Worm (Caenorhabditis elegans) whole organism, mixed stage, embryonic: Measurements from ENCODE around the gene F53F8.3.

ENCODE experiments used
- ceh-43 ChIP-seq: fragments of 200-800 bp; sonication (Bioruptor generic); optimal IDR thresholded peaks from 2 replicates; lab custom pipeline; 2018; ENCODE audit warnings: mild to moderate bottlenecking, missing genetic modification characterization, moderate library complexity, missing compliant biosample characterization
- ceh-83 ChIP-seq: fragments of 200-800 bp; sonication (Bioruptor generic); optimal IDR thresholded peaks from 2 replicates; lab custom pipeline; 2018; ENCODE audit warnings: mild to moderate bottlenecking, missing genetic modification characterization, missing compliant biosample characterization
- ces-1 ChIP-seq: fragments of 150-350 bp; optimal IDR thresholded peaks from 2 replicates; lab custom pipeline; 2014; ENCODE audit warnings: missing biosample characterization, missing genetic modification reagents, missing genetic modification characterization
- cnd-1 ChIP-seq: fragments of 200-800 bp; sonication (Bioruptor generic); optimal IDR thresholded peaks from 2 replicates; lab custom pipeline; 2018; ENCODE audit warnings: mild to moderate bottlenecking, missing genetic modification characterization, missing compliant biosample characterization
- elt-3 ChIP-seq: fragments of 150-350 bp; optimal IDR thresholded peaks from 2 replicates; lab custom pipeline; 2014; ENCODE audit warnings: missing biosample characterization, missing genetic modification characterization
- mab-5 ChIP-seq: fragments of 150-350 bp; optimal IDR thresholded peaks from 2 replicates; lab custom pipeline; 2014; ENCODE audit warnings: missing biosample characterization, missing genetic modification characterization
- mep-1 ChIP-seq: fragments of 150-350 bp; optimal IDR thresholded peaks from 2 replicates; lab custom pipeline; 2017; ENCODE audit warnings: missing biosample characterization, missing genetic modification reagents, missing genetic modification characterization, inconsistent platforms
- nhr-237 ChIP-seq: fragments of 150-350 bp; optimal IDR thresholded peaks from 2 replicates; lab custom pipeline; 2014; ENCODE audit warnings: missing biosample characterization, missing genetic modification characterization
- pha-4 ChIP-seq: fragments of 150-350 bp; optimal IDR thresholded peaks from 2 replicates; lab custom pipeline; 2018; ENCODE audit warnings: missing biosample characterization, missing genetic modification reagents, missing genetic modification characterization
- unc-120 ChIP-seq: sonication (generic microtip); optimal IDR thresholded peaks from 2 replicates; lab custom pipeline; 2017; ENCODE audit warnings: missing genetic modification characterization, missing compliant biosample characterization; ENCODE audit not compliant: poor library complexity, severe bottlenecking
- unc-39 ChIP-seq: fragments of 150-350 bp; optimal IDR thresholded peaks from 2 replicates; lab custom pipeline; 2014; ENCODE audit warnings: missing biosample characterization, missing genetic modification characterization
- unc-62 ChIP-seq: fragments of 150-350 bp; optimal IDR thresholded peaks from 2 replicates; lab custom pipeline; 2014; ENCODE audit warnings: missing biosample characterization, missing genetic modification reagents, missing genetic modification characterization

DNA sequence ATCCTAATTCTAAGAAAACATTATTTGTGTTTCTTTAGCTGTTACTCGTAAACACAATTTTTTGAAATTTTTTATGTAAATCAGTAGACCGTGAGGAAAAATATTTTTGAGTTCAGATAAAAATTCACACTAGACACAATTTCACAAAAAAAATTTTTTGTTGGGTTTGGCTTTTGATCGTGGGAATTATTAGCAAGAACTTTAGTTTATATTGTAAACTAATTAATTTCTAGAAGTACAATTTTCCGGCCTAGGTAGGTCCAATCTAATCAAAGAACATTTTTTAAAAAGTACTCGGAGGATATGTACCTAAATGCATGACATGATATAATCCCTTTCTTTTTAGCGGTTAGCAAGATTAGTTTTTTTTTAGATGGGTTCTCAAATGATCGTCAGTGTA is 9.1 kb downstream of the F53F8.3 start:
- no peak for TF ChIP-seq nhr-237 (tag; lab: Kevin White, UChicago)
- no peak for TF ChIP-seq elt-3 (tag; lab: Kevin White, UChicago)
- no peak for TF ChIP-seq cnd-1 (tag; lab: Kevin White, UChicago)
- TF ChIP-seq mep-1 (tag; lab: Kevin White, UChicago), result no peak
- TF ChIP-seq unc-39, result no peak
- no peak for TF ChIP-seq pha-4 (tag; lab: Kevin White, UChicago)
- TF ChIP-seq ceh-43 (GFP tag; lab: Kevin White, UChicago), result no peak
- TF ChIP-seq unc-120, result no peak
- TF ChIP-seq unc-62 (GFP tag; lab: Kevin White, UChicago), result no peak
- no peak for TF ChIP-seq mab-5
- TF ChIP-seq ces-1 (GFP tag; lab: Kevin White, UChicago), result no peak
- no peak for TF ChIP-seq ceh-83 (GFP tag; lab: Kevin White, UChicago)
